Worm (Caenorhabditis elegans) whole organism, young adult: ENCODE measurements around the gene Y39A1A.3.
A peak's percentile ranks its signal among the peaks of the same experiment; 100 is the strongest.

Experiments used
- B0035.1 ChIP-seq: sonication (generic microtip); optimal IDR thresholded peaks from 2 replicates; lab custom pipeline; 2016; ENCODE audit warnings: missing genetic modification characterization, mild to moderate bottlenecking, missing compliant biosample characterization, missing genotype, missing genetic modification reagents
- D2030.7 ChIP-seq: fragments of 200-800 bp; sonication (Bioruptor generic); IDR thresholded peaks from 2 replicates; pipeline ENCODE4 v1.3.6; 2022; ENCODE audit warnings: missing genetic modification reagents, missing genetic modification characterization, missing compliant biosample characterization
- F55B11.4 ChIP-seq: sonication (generic microtip); optimal IDR thresholded peaks from 2 replicates; lab custom pipeline; 2016; ENCODE audit warnings: missing compliant biosample characterization, missing genetic modification characterization, borderline replicate concordance; ENCODE audit not compliant: insufficient read depth
- cebp-1 ChIP-seq, 2 experiments: fragments of 200-800 bp in 1 of 2; sonication (Bioruptor generic) in 1 of 2; sonication (generic microtip) in 1 of 2; IDR thresholded peaks in 1 of 2; optimal IDR thresholded peaks in 1 of 2; 2 replicates each; pipeline versions ENCODE4 v1.3.6 to Lab custom; 2017 to 2022; ENCODE audit warnings: missing compliant biosample characterization in 2 of 2, missing genetic modification characterization in 2 of 2, mild to moderate bottlenecking in 1 of 2, missing genetic modification reagents in 1 of 2, moderate library complexity in 1 of 2
- egrh-3 ChIP-seq: fragments of 200-800 bp; sonication (Bioruptor generic); IDR thresholded peaks from 2 replicates; pipeline ENCODE4 v1.3.6; 2022; ENCODE audit warnings: missing genetic modification reagents, missing genetic modification characterization, missing compliant biosample characterization
- madf-3 ChIP-seq: fragments of 200-800 bp; sonication (Bioruptor generic); IDR thresholded peaks from 2 replicates; pipeline ENCODE4 v1.3.6; 2022; ENCODE audit warnings: missing genetic modification reagents, missing genetic modification characterization, missing compliant biosample characterization
- snpc-4 ChIP-seq, 5 experiments: fragments of 150-350 bp in 1 of 5; sonication (generic microtip) in 4 of 5; optimal IDR thresholded peaks; 2 replicates each; lab custom pipeline; 2014 to 2018; ENCODE audit warnings: missing genetic modification characterization in 5 of 5, missing biosample characterization in 3 of 5, antibody characterized with exemption in 2 of 5, mild to moderate bottlenecking in 2 of 5, missing compliant biosample characterization in 2 of 5, missing genotype in 2 of 5, moderate library complexity in 2 of 5, missing genetic modification reagents in 1 of 5

DNA sequence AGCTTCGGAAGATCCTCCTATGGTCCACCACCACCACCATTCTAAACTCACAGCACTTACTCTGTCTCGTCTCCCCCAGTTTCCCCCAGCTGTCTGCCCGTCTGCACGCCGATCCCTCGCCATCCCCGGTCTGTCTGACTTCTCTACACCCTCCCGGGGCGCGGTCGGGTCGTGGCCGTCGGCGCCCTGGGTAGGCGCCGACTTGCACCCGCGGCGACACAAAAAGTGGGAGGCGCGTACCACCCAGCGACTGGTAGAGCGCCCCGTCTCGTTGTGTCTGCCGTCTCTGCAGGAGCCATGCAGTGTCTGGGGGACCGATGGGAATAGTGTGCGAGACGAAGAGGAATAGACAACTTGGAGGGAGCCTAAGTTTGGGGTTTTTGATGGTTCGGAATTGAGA is 37.7 kb upstream of the Y39A1A.3 start:
- peak; percentile 33; the same call in 1 of the 2 replicates for TF ChIP-seq D2030.7 (GFP tag; lab: Robert Waterston, UW)
- TF ChIP-seq cebp-1 (GFP tag; IDR thresholded peaks at IDR 0.05; lab: Robert Waterston, UW): peak; percentile 16; the same call in 1 of the 2 replicates
- TF ChIP-seq cebp-1 (tag; optimal IDR thresholded peaks at IDR 0.05; lab: Kevin White, UChicago): peak; percentile 78
- no peak for TF ChIP-seq B0035.1 (tag; lab: Kevin White, UChicago)
- peak; percentile 41 for TF ChIP-seq snpc-4 (GFP tag; optimal IDR thresholded peaks at IDR 0.05; lab: Kevin White, UChicago)
- TF ChIP-seq snpc-4 (tag; optimal IDR thresholded peaks at IDR 0.05; lab: Kevin White, UChicago): peak; percentile 3 to 69 (median 62)
- no peak for TF ChIP-seq F55B11.4 (tag; lab: Kevin White, UChicago)
- TF ChIP-seq madf-3 (GFP tag; lab: Robert Waterston, UW): 0 out of 2 replicates have a peak, but pooled peaks have one; percentile 20
- peak; percentile 99 for TF ChIP-seq egrh-3 (GFP tag; lab: Robert Waterston, UW)
